Worm (Caenorhabditis elegans) whole organism, L2 larva: ENCODE data around the gene irld-22.

Experiments used
- R02D3.7 ChIP-seq: fragments of 150-350 bp; optimal IDR thresholded peaks from 2 replicates; lab custom pipeline; 2014; ENCODE audit warnings: missing biosample characterization, missing genetic modification characterization
- Y55F3AM.14 ChIP-seq: fragments of 200-800 bp; sonication (Bioruptor generic); optimal IDR thresholded peaks from 2 replicates; lab custom pipeline; 2018; ENCODE audit warnings: mild to moderate bottlenecking, missing genetic modification characterization, missing compliant biosample characterization
- ZK546.5 ChIP-seq: sonication (generic microtip); optimal IDR thresholded peaks from 2 replicates; lab custom pipeline; 2017; ENCODE audit warnings: missing biosample characterization, missing genetic modification characterization
- alr-1 ChIP-seq: fragments of 150-350 bp; optimal IDR thresholded peaks from 2 replicates; lab custom pipeline; 2014; ENCODE audit warnings: missing biosample characterization, missing genetic modification characterization
- blmp-1 ChIP-seq: sonication (generic microtip); optimal IDR thresholded peaks from 2 replicates; lab custom pipeline; 2017; ENCODE audit warnings: missing genetic modification characterization, mild to moderate bottlenecking, missing compliant biosample characterization, antibody characterized with exemption, moderate library complexity; ENCODE audit not compliant: insufficient read depth
- ceh-82 ChIP-seq: fragments of 150-350 bp; optimal IDR thresholded peaks from 2 replicates; lab custom pipeline; 2014; ENCODE audit warnings: missing biosample characterization, missing genetic modification characterization
- crh-2 ChIP-seq: sonication (generic microtip); optimal IDR thresholded peaks from 2 replicates; lab custom pipeline; 2017; ENCODE audit warnings: missing biosample characterization, missing genetic modification characterization
- dmd-4 ChIP-seq: sonication (generic microtip); optimal IDR thresholded peaks from 2 replicates; lab custom pipeline; 2017; ENCODE audit warnings: missing biosample characterization, missing genetic modification characterization
- egl-27 ChIP-seq: sonication (generic microtip); optimal IDR thresholded peaks from 3 replicates; lab custom pipeline; 2017; ENCODE audit warnings: missing biosample characterization, missing genetic modification reagents, missing genetic modification characterization
- fos-1 ChIP-seq: fragments of 150-350 bp; optimal IDR thresholded peaks from 2 replicates; lab custom pipeline; 2014; ENCODE audit warnings: missing biosample characterization, missing genetic modification characterization
- gmeb-1 ChIP-seq: fragments of 150-350 bp; optimal IDR thresholded peaks from 2 replicates; lab custom pipeline; 2014; ENCODE audit warnings: missing biosample characterization, missing genetic modification characterization
- lin-39 ChIP-seq: fragments of 150-350 bp; optimal IDR thresholded peaks from 2 replicates; lab custom pipeline; 2014; ENCODE audit warnings: missing biosample characterization, missing genetic modification reagents, missing genetic modification characterization
- lsy-2 ChIP-seq, 2 experiments: fragments of 150-350 bp in 1 of 2; sonication (generic microtip) in 1 of 2; optimal IDR thresholded peaks; 2 replicates each; lab custom pipeline; 2014 to 2017; ENCODE audit warnings: missing biosample characterization in 2 of 2, missing genetic modification characterization in 2 of 2
- mab-5 ChIP-seq: fragments of 150-350 bp; optimal IDR thresholded peaks from 2 replicates; lab custom pipeline; 2014; ENCODE audit warnings: missing biosample characterization, missing genetic modification characterization
- mbf-1 ChIP-seq: sonication (generic microtip); optimal IDR thresholded peaks from 2 replicates; lab custom pipeline; 2017; ENCODE audit warnings: missing biosample characterization, missing genetic modification characterization
- nhr-10 ChIP-seq: sonication (generic microtip); optimal IDR thresholded peaks from 2 replicates; lab custom pipeline; 2017; ENCODE audit warnings: missing biosample characterization, missing genetic modification characterization
- nhr-11 ChIP-seq: fragments of 150-350 bp; optimal IDR thresholded peaks from 2 replicates; lab custom pipeline; 2014; ENCODE audit warnings: missing biosample characterization, missing genetic modification characterization
- nhr-12 ChIP-seq: fragments of 150-350 bp; optimal IDR thresholded peaks from 2 replicates; lab custom pipeline; 2014; ENCODE audit warnings: missing biosample characterization, missing genetic modification characterization
- nhr-129 ChIP-seq: fragments of 150-350 bp; optimal IDR thresholded peaks from 2 replicates; lab custom pipeline; 2014; ENCODE audit warnings: missing biosample characterization, missing genetic modification characterization
- nhr-21 ChIP-seq: fragments of 150-350 bp; optimal IDR thresholded peaks from 2 replicates; lab custom pipeline; 2014; ENCODE audit warnings: missing biosample characterization, missing genetic modification characterization
- nhr-23 ChIP-seq: fragments of 150-350 bp; optimal IDR thresholded peaks from 2 replicates; lab custom pipeline; 2014; ENCODE audit warnings: missing biosample characterization, missing genetic modification reagents, missing genetic modification characterization
- nhr-237 ChIP-seq: fragments of 150-350 bp; optimal IDR thresholded peaks from 2 replicates; lab custom pipeline; 2014; ENCODE audit warnings: missing biosample characterization, missing genetic modification characterization
- nhr-6 ChIP-seq: fragments of 150-350 bp; optimal IDR thresholded peaks from 2 replicates; lab custom pipeline; 2014; ENCODE audit warnings: missing biosample characterization, missing genetic modification characterization
- nhr-77 ChIP-seq: fragments of 150-350 bp; optimal IDR thresholded peaks from 2 replicates; lab custom pipeline; 2014; ENCODE audit warnings: missing biosample characterization, missing genetic modification characterization
- peb-1 ChIP-seq: fragments of 150-350 bp; optimal IDR thresholded peaks from 2 replicates; lab custom pipeline; 2014; ENCODE audit warnings: missing biosample characterization, missing genetic modification characterization
- sma-3 ChIP-seq: sonication (generic microtip); optimal IDR thresholded peaks from 2 replicates; lab custom pipeline; 2016; ENCODE audit warnings: missing genetic modification reagents, missing genetic modification characterization, missing compliant biosample characterization
- sma-9 ChIP-seq, 2 experiments: fragments of 150-350 bp in 1 of 2; sonication (generic microtip) in 1 of 2; optimal IDR thresholded peaks; 2 replicates each; lab custom pipeline; 2014 to 2016; ENCODE audit warnings: missing genetic modification characterization in 2 of 2, mild to moderate bottlenecking in 1 of 2, missing biosample characterization in 1 of 2, missing compliant biosample characterization in 1 of 2, missing genetic modification reagents in 1 of 2, moderate library complexity in 1 of 2
- snpc-4 ChIP-seq: fragments of 150-350 bp; optimal IDR thresholded peaks from 2 replicates; lab custom pipeline; 2014; ENCODE audit warnings: missing biosample characterization, missing genetic modification characterization
- unc-55 ChIP-seq: fragments of 150-350 bp; sonication (generic microtip); optimal IDR thresholded peaks from 3 replicates; lab custom pipeline; 2014; ENCODE audit warnings: missing biosample characterization, missing genetic modification reagents, missing genetic modification characterization
- zag-1 ChIP-seq: fragments of 150-350 bp; optimal IDR thresholded peaks from 2 replicates; lab custom pipeline; 2014; ENCODE audit warnings: missing biosample characterization, missing genetic modification characterization
- ztf-11 ChIP-seq: sonication (generic microtip); optimal IDR thresholded peaks from 2 replicates; lab custom pipeline; 2017; ENCODE audit warnings: missing biosample characterization, missing genetic modification characterization

Gene irld-22

ce11 chrV:3941860-3942259 is 41.9 kb upstream of the irld-22 start, which contains the start of gene cyp-35B2:
cyp-35B2 (plus strand) TSS chrV:3942160.
- TF ChIP-seq sma-9 (GFP tag; optimal IDR thresholded peaks at IDR 0.05; lab: Kevin White, UChicago) (no peak), sma-9 (tag; optimal IDR thresholded peaks at IDR 0.05; lab: Kevin White, UChicago) (no peak), nhr-77 (tag; lab: Kevin White, UChicago) (no peak), peb-1 (tag; lab: Kevin White, UChicago) (no peak)

ce11 chrV:3938789-3939188 is 38.8 kb upstream of the irld-22 start, which contains the start of gene cyp-35B1:
cyp-35B1 (plus strand) TSS chrV:3939032.
- no peak for TF ChIP-seq ceh-82 (tag; lab: Kevin White, UChicago)
- TF ChIP-seq lin-39 (tag; lab: Kevin White, UChicago), result no peak
- no peak for TF ChIP-seq dmd-4 (tag; lab: Kevin White, UChicago)
- TF ChIP-seq R02D3.7 (tag; lab: Kevin White, UChicago), result no peak
- TF ChIP-seq nhr-129 (tag; lab: Kevin White, UChicago), result no peak
- TF ChIP-seq egl-27 (tag; lab: Kevin White, UChicago), result no peak
- no peak for TF ChIP-seq nhr-6
- TF ChIP-seq Y55F3AM.14, result no peak
- no peak for TF ChIP-seq mbf-1 (tag; lab: Kevin White, UChicago)
- TF ChIP-seq nhr-11 (tag; lab: Kevin White, UChicago), result no peak
- no peak for TF ChIP-seq nhr-10 (tag; lab: Kevin White, UChicago)
- TF ChIP-seq ztf-11 (tag; lab: Kevin White, UChicago), result no peak
- TF ChIP-seq zag-1, result no peak

- TF ChIP-seq fos-1 (tag; lab: Kevin White, UChicago) (peak; percentile 7), mab-5 (tag; lab: Kevin White, UChicago) (no peak)
Measured at ce11 chrV:3935892-3936478, 36.0 kb upstream of the irld-22 start, which contains the start of gene cyp-35A5. cyp-35A5 (plus strand) TSS chrV:3936326.

ce11 chrV:3931326-3931725 is 31.3 kb upstream of the irld-22 start, which contains the start of gene srx-63:
srx-63 (plus strand) TSS chrV:3931626.
- TF ChIP-seq nhr-77 (tag; lab: Kevin White, UChicago) (no peak), nhr-23 (tag; lab: Kevin White, UChicago) (no peak), mbf-1 (tag; lab: Kevin White, UChicago) (no peak), nhr-12 (no peak), nhr-6 (no peak), blmp-1 (no peak), unc-55 (no peak), egl-27 (tag; lab: Kevin White, UChicago) (no peak), nhr-21 (tag; lab: Kevin White, UChicago) (no peak), sma-3 (GFP tag; lab: Kevin White, UChicago) (no peak), nhr-129 (tag; lab: Kevin White, UChicago) (no peak), dmd-4 (tag; lab: Kevin White, UChicago) (no peak), snpc-4 (tag; lab: Kevin White, UChicago) (no peak), nhr-237 (tag; lab: Kevin White, UChicago) (no peak), peb-1 (tag; lab: Kevin White, UChicago) (no peak)

ce11 chrV:3929099-3929498 is 29.1 kb upstream of the irld-22 start, which contains the start of gene srx-64:
srx-64 (plus strand) TSS chrV:3929399.
- TF ChIP-seq mab-5 (tag; lab: Kevin White, UChicago), result no peak
- no peak for TF ChIP-seq nhr-23 (tag; lab: Kevin White, UChicago)
- no peak for TF ChIP-seq nhr-11 (tag; lab: Kevin White, UChicago)
- TF ChIP-seq nhr-12, result no peak
- no peak for TF ChIP-seq alr-1
- no peak for TF ChIP-seq crh-2 (tag; lab: Kevin White, UChicago)

- no peak for TF ChIP-seq sma-3 (GFP tag; lab: Kevin White, UChicago)
- no peak for TF ChIP-seq ZK546.5 (tag; lab: Kevin White, UChicago)
- TF ChIP-seq crh-2 (tag; lab: Kevin White, UChicago), result no peak
- no peak for TF ChIP-seq alr-1
- no peak for TF ChIP-seq gmeb-1 (tag; lab: Kevin White, UChicago)
- TF ChIP-seq mab-5 (tag; lab: Kevin White, UChicago), result no peak
- no peak for TF ChIP-seq sma-9 (GFP tag; optimal IDR thresholded peaks at IDR 0.05; lab: Kevin White, UChicago)
- no peak for TF ChIP-seq sma-9 (tag; optimal IDR thresholded peaks at IDR 0.05; lab: Kevin White, UChicago)
- TF ChIP-seq lsy-2 (tag; optimal IDR thresholded peaks at IDR 0.05; lab: Kevin White, UChicago), result no peak
- no peak for TF ChIP-seq lin-39 (tag; lab: Kevin White, UChicago)
Measured at ce11 chrV:3927522-3927921, 27.5 kb upstream of the irld-22 start.
